Worm (Caenorhabditis elegans) whole organism, L4 larva: ENCODE data around the gene idpb-5.
A peak's percentile ranks its signal among the peaks of the same experiment; 100 is the strongest.

Experiments
- D1046.2 ChIP-seq: fragments of 200-800 bp; sonication (Bioruptor generic); IDR thresholded peaks from 2 replicates; pipeline ENCODE4 v1.3.6; 2022; ENCODE audit warnings: missing genetic modification characterization, missing compliant biosample characterization
- F37D6.2 ChIP-seq: sonication (generic microtip); optimal IDR thresholded peaks from 2 replicates; lab custom pipeline; 2016; ENCODE audit warnings: mild to moderate bottlenecking, missing genetic modification characterization, missing compliant biosample characterization
- F44E2.7 ChIP-seq: fragments of 200-800 bp; sonication (Bioruptor generic); IDR thresholded peaks from 2 replicates; pipeline ENCODE4 v2.1.2; 2022; ENCODE audit warnings: missing genetic modification characterization, missing compliant biosample characterization
- F49E8.2 ChIP-seq: sonication (generic microtip); optimal IDR thresholded peaks from 2 replicates; lab custom pipeline; 2016; ENCODE audit warnings: missing compliant biosample characterization, mild to moderate bottlenecking, missing genetic modification characterization, borderline replicate concordance
- T20F7.1 ChIP-seq: fragments of 200-800 bp; sonication (Bioruptor generic); optimal IDR thresholded peaks from 2 replicates; lab custom pipeline; 2018; ENCODE audit warnings: mild to moderate bottlenecking, missing genetic modification characterization, missing compliant biosample characterization
- Y105C5A.15 ChIP-seq: fragments of 200-800 bp; sonication (Bioruptor generic); IDR thresholded peaks from 2 replicates; pipeline ENCODE4 v1.3.6; 2022; ENCODE audit warnings: missing genetic modification characterization, missing compliant biosample characterization
- Y75B8A.6 ChIP-seq: fragments of 200-800 bp; sonication (Bioruptor generic); IDR thresholded peaks from 2 replicates; pipeline ENCODE4 v1.3.6; 2022; ENCODE audit warnings: missing genetic modification reagents, missing genetic modification characterization, missing compliant biosample characterization
- ZK546.5 ChIP-seq, 2 experiments: sonication (generic microtip); optimal IDR thresholded peaks; 2 replicates each; lab custom pipeline; 2017; ENCODE audit warnings: missing biosample characterization in 2 of 2, missing genetic modification characterization in 2 of 2
- aha-1 ChIP-seq: fragments of 150-350 bp; peaks from one replicate; lab custom pipeline; 2014; ENCODE audit warnings: missing biosample characterization, missing genetic modification characterization
- ama-1 ChIP-seq: fragments of 150-350 bp; optimal IDR thresholded peaks from 2 replicates; lab custom pipeline; 2014; ENCODE audit warnings: inconsistent platforms, mixed read lengths
- ceh-32 ChIP-seq: sonication (generic microtip); optimal IDR thresholded peaks from 2 replicates; lab custom pipeline; 2016; ENCODE audit warnings: mild to moderate bottlenecking, missing genetic modification characterization, missing compliant biosample characterization; ENCODE audit not compliant: poor library complexity
- ctbp-1 ChIP-seq: fragments of 200-800 bp; sonication (Bioruptor generic); IDR thresholded peaks from 2 replicates; pipeline ENCODE4 v1.3.6; 2022; ENCODE audit warnings: missing genetic modification reagents, missing genetic modification characterization, missing compliant biosample characterization
- daf-16 ChIP-seq, 3 experiments: sonication (generic microtip); optimal IDR thresholded peaks; 2 replicates each; lab custom pipeline; 2016 to 2017; ENCODE audit warnings: missing genetic modification characterization in 3 of 3, missing genetic modification reagents in 3 of 3, mild to moderate bottlenecking in 2 of 3, missing compliant biosample characterization in 2 of 3, missing biosample characterization in 1 of 3, moderate library complexity in 1 of 3
- daf-8 ChIP-seq: fragments of 200-800 bp; sonication (Bioruptor generic); IDR thresholded peaks from 2 replicates; pipeline ENCODE4 v1.3.6; 2022; ENCODE audit warnings: missing genetic modification characterization, missing compliant biosample characterization
- dmd-6 ChIP-seq: fragments of 200-800 bp; sonication (Bioruptor generic); IDR thresholded peaks from 2 replicates; pipeline ENCODE4 v1.3.6; 2022; ENCODE audit warnings: missing genetic modification reagents, missing genetic modification characterization, missing compliant biosample characterization
- dve-1 ChIP-seq: sonication (generic microtip); optimal IDR thresholded peaks from 2 replicates; lab custom pipeline; 2017; ENCODE audit warnings: antibody characterized with exemption, mild to moderate bottlenecking, missing genetic modification characterization, missing compliant biosample characterization; ENCODE audit not compliant: insufficient read depth
- egl-27 ChIP-seq: sonication (generic microtip); optimal IDR thresholded peaks from 3 replicates; lab custom pipeline; 2017; ENCODE audit warnings: missing biosample characterization, missing genetic modification reagents, missing genetic modification characterization
- gei-8 ChIP-seq: fragments of 200-800 bp; sonication (Bioruptor generic); optimal IDR thresholded peaks from 2 replicates; lab custom pipeline; 2018; ENCODE audit warnings: mild to moderate bottlenecking, missing genetic modification characterization, missing compliant biosample characterization
- hif-1 ChIP-seq, 2 experiments: sonication (generic microtip); optimal IDR thresholded peaks; 2 replicates each; lab custom pipeline; 2016 to 2017; ENCODE audit warnings: missing compliant biosample characterization in 2 of 2, missing genetic modification characterization in 2 of 2, missing genetic modification reagents in 2 of 2, missing genotype in 2 of 2, mild to moderate bottlenecking in 1 of 2
- hlh-11 ChIP-seq: fragments of 200-800 bp; sonication (Bioruptor generic); optimal IDR thresholded peaks from 2 replicates; lab custom pipeline; 2018; ENCODE audit warnings: mild to moderate bottlenecking, missing genetic modification characterization, missing compliant biosample characterization
- hlh-30 ChIP-seq: sonication (generic microtip); optimal IDR thresholded peaks from 2 replicates; lab custom pipeline; 2017; ENCODE audit warnings: antibody characterized with exemption, mild to moderate bottlenecking, missing genetic modification characterization, missing compliant biosample characterization; ENCODE audit not compliant: insufficient read depth
- jun-1 ChIP-seq: fragments of 150-350 bp; optimal IDR thresholded peaks from 2 replicates; lab custom pipeline; 2014; ENCODE audit warnings: missing biosample characterization, missing genetic modification reagents, missing genetic modification characterization
- lim-7 ChIP-seq: fragments of 200-800 bp; sonication (Bioruptor generic); IDR thresholded peaks from 2 replicates; pipeline ENCODE4 v1.3.6; 2022; ENCODE audit warnings: missing genetic modification characterization, missing compliant biosample characterization
- lin-1 ChIP-seq: fragments of 200-800 bp; sonication (Bioruptor generic); IDR thresholded peaks from 2 replicates; pipeline ENCODE4 v1.3.6; 2022; ENCODE audit warnings: missing genetic modification reagents, missing genetic modification characterization, missing compliant biosample characterization
- lin-15B ChIP-seq: fragments of 150-350 bp; sonication (generic microtip); optimal IDR thresholded peaks from 3 replicates; lab custom pipeline; 2014; ENCODE audit warnings: missing biosample characterization, missing genetic modification characterization
- lin-29 ChIP-seq: fragments of 200-800 bp; sonication (Bioruptor generic); IDR thresholded peaks from 2 replicates; pipeline ENCODE4 v1.3.6; 2022; ENCODE audit warnings: missing genetic modification reagents, missing genetic modification characterization, missing compliant biosample characterization
- lsy-2 ChIP-seq, 2 experiments: fragments of 150-350 bp in 1 of 2; sonication (generic microtip) in 1 of 2; optimal IDR thresholded peaks; 2 replicates each; lab custom pipeline; 2014 to 2017; ENCODE audit warnings: missing biosample characterization in 2 of 2, missing genetic modification characterization in 2 of 2
- mdl-1 ChIP-seq, 2 experiments: fragments of 150-350 bp in 1 of 2; sonication (generic microtip) in 1 of 2; optimal IDR thresholded peaks; 2 replicates each; lab custom pipeline; 2014 to 2017; ENCODE audit warnings: missing biosample characterization in 2 of 2, missing genetic modification characterization in 2 of 2
- mdt-29 ChIP-seq: fragments of 200-800 bp; sonication (Bioruptor generic); IDR thresholded peaks from 2 replicates; pipeline ENCODE4 v1.3.6; 2022; ENCODE audit warnings: missing genetic modification reagents, missing genetic modification characterization, missing compliant biosample characterization
- mep-1 ChIP-seq: fragments of 150-350 bp; sonication (generic microtip); optimal IDR thresholded peaks from 3 replicates; lab custom pipeline; 2014; ENCODE audit warnings: missing biosample characterization, missing genetic modification characterization
- mes-2 ChIP-seq: sonication (generic microtip); optimal IDR thresholded peaks from 2 replicates; lab custom pipeline; 2016; ENCODE audit warnings: missing genotype, mild to moderate bottlenecking, missing genetic modification characterization, missing compliant biosample characterization; ENCODE audit not compliant: poor library complexity, severe bottlenecking
- mxl-3 ChIP-seq: fragments of 200-800 bp; sonication (Bioruptor generic); optimal IDR thresholded peaks from 2 replicates; lab custom pipeline; 2018; ENCODE audit warnings: mild to moderate bottlenecking, missing genetic modification characterization, missing compliant biosample characterization
- nhr-10 ChIP-seq: fragments of 150-350 bp; optimal IDR thresholded peaks from 2 replicates; lab custom pipeline; 2014; ENCODE audit warnings: missing biosample characterization, missing genetic modification characterization
- nhr-102 ChIP-seq: sonication (generic microtip); optimal IDR thresholded peaks from 2 replicates; lab custom pipeline; 2016; ENCODE audit warnings: mild to moderate bottlenecking, missing genetic modification characterization, moderate library complexity, missing compliant biosample characterization
- nhr-11 ChIP-seq: fragments of 150-350 bp; optimal IDR thresholded peaks from 2 replicates; lab custom pipeline; 2014; ENCODE audit warnings: missing biosample characterization, missing genetic modification characterization
- nhr-28 ChIP-seq: fragments of 150-350 bp; optimal IDR thresholded peaks from 2 replicates; lab custom pipeline; 2014; ENCODE audit warnings: missing biosample characterization, missing genetic modification characterization
- nhr-48 ChIP-seq: sonication (generic microtip); optimal IDR thresholded peaks from 2 replicates; lab custom pipeline; 2016; ENCODE audit warnings: mild to moderate bottlenecking, missing genetic modification characterization, missing compliant biosample characterization
- nhr-6 ChIP-seq: fragments of 150-350 bp; optimal IDR thresholded peaks from 2 replicates; lab custom pipeline; 2014; ENCODE audit warnings: missing biosample characterization, missing genetic modification characterization
- nhr-76 ChIP-seq: fragments of 150-350 bp; optimal IDR thresholded peaks from 2 replicates; lab custom pipeline; 2014; ENCODE audit warnings: missing biosample characterization, missing genetic modification characterization
- nhr-77 ChIP-seq: fragments of 150-350 bp; optimal IDR thresholded peaks from 2 replicates; lab custom pipeline; 2014; ENCODE audit warnings: missing biosample characterization, missing genetic modification characterization
- pha-4 ChIP-seq, 2 experiments: fragments of 150-350 bp in 1 of 2; fragments of 200-800 bp in 1 of 2; sonication (Bioruptor generic) in 1 of 2; IDR thresholded peaks in 1 of 2; optimal IDR thresholded peaks in 1 of 2; 2 replicates each; pipeline versions ENCODE4 v1.3.6 to Lab custom; 2014 to 2022; ENCODE audit warnings: missing genetic modification characterization in 2 of 2, missing genetic modification reagents in 2 of 2, missing biosample characterization in 1 of 2, missing compliant biosample characterization in 1 of 2
- pqm-1 ChIP-seq: sonication (generic microtip); optimal IDR thresholded peaks from 2 replicates; lab custom pipeline; 2017; ENCODE audit warnings: missing biosample characterization, missing genetic modification characterization
- snpc-1.2 ChIP-seq: fragments of 200-800 bp; sonication (Bioruptor generic); IDR thresholded peaks from 2 replicates; pipeline ENCODE4 v1.3.6; 2022; ENCODE audit warnings: missing genetic modification reagents, missing genetic modification characterization, missing compliant biosample characterization
- snpc-4 ChIP-seq: fragments of 150-350 bp; optimal IDR thresholded peaks from 2 replicates; lab custom pipeline; 2014; ENCODE audit warnings: missing biosample characterization, missing genetic modification characterization
- tra-1 ChIP-seq: fragments of 200-800 bp; sonication (Bioruptor generic); IDR thresholded peaks from 2 replicates; pipeline ENCODE4 v1.3.6; 2022; ENCODE audit warnings: missing genetic modification reagents, missing genetic modification characterization, missing compliant biosample characterization
- unc-62 ChIP-seq, 3 experiments: fragments of 150-350 bp in 1 of 3; sonication (generic microtip); optimal IDR thresholded peaks in 2 of 3; peaks in 1 of 3; 1 replicate in 1 of 3; 2 replicates in 2 of 3; lab custom pipeline; 2014 to 2017; ENCODE audit warnings: missing biosample characterization in 3 of 3, missing genetic modification characterization in 3 of 3, missing genetic modification reagents in 3 of 3, missing genotype in 1 of 3
- vab-7 ChIP-seq: fragments of 200-800 bp; sonication (Bioruptor generic); IDR thresholded peaks from 2 replicates; pipeline ENCODE4 v1.3.6; 2022; ENCODE audit warnings: missing genetic modification reagents, missing genetic modification characterization, missing compliant biosample characterization
- zfp-3 ChIP-seq: fragments of 200-800 bp; sonication (Bioruptor generic); conservative IDR thresholded peaks from 2 replicates; pipeline ENCODE4 v1.3.6; 2022; ENCODE audit warnings: missing genetic modification reagents, missing genetic modification characterization, missing compliant biosample characterization
- ztf-11 ChIP-seq: fragments of 150-350 bp; optimal IDR thresholded peaks from 2 replicates; lab custom pipeline; 2014; ENCODE audit warnings: missing biosample characterization, missing genetic modification characterization

The idpb-5 gene

DNA sequence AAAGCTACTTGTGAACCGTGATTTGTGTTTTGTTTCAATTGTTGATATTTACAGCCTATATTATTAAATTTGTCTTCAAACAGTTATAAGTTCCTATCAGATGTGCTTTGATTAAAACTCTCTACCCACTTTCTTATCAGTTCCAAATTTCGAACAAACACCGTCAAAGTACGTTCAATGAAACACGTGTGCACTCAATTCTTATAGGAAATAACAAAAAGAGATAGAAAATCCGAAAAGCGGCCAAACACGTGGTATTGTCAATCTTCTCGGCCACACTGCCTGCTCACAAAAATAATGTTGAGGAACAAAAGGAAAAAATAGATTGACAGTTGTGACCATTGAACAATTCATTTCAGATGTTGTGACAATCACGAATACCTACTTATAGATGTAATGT, 46.6 kb downstream of the idpb-5 start:
- TF ChIP-seq dmd-6 (GFP tag; lab: Robert Waterston, UW) (peak; percentile 88), ama-1 (lab: Kevin White, UChicago) (no peak), nhr-10 (tag; lab: Kevin White, UChicago) (peak; percentile 73), mes-2 (peak; percentile 32), nhr-102 (tag; lab: Kevin White, UChicago) (peak; percentile 42), snpc-1.2 (GFP tag; lab: Robert Waterston, UW) (no peak), F37D6.2 (tag; lab: Kevin White, UChicago) (no peak), mep-1 (tag; lab: Kevin White, UChicago) (peak; percentile 25), lin-1 (GFP tag; lab: Robert Waterston, UW) (peak; percentile 67; the same call in 1 of the 2 replicates), Y75B8A.6 (GFP tag; lab: Robert Waterston, UW) (no peak), hlh-30 (tag; lab: Kevin White, UChicago) (peak; percentile 91), ztf-11 (no peak), daf-16 (GFP tag; optimal IDR thresholded peaks at IDR 0.05; lab: Kevin White, UChicago) (peak in 1 of 2 experiments; percentile 78), daf-16 (tag; optimal IDR thresholded peaks at IDR 0.05; lab: Kevin White, UChicago) (peak; percentile 97), mxl-3 (GFP tag; lab: Kevin White, UChicago) (peak; percentile 81), mdt-29 (GFP tag; lab: Robert Waterston, UW) (peak; percentile 75; the same call in 1 of the 2 replicates), nhr-11 (tag; lab: Kevin White, UChicago) (peak; percentile 46), nhr-28 (tag; lab: Kevin White, UChicago) (peak; percentile 85), nhr-77 (tag; lab: Kevin White, UChicago) (peak; percentile 81), daf-8 (GFP tag; lab: Robert Waterston, UW) (no peak), pqm-1 (tag; lab: Kevin White, UChicago) (peak; percentile 61), dve-1 (peak; percentile 98), gei-8 (GFP tag; lab: Kevin White, UChicago) (no peak), zfp-3 (0 out of 2 replicates have a peak, but pooled peaks have one; percentile 23), nhr-6 (no peak), nhr-48 (tag; lab: Kevin White, UChicago) (peak; percentile 62), hlh-11 (tag; lab: Kevin White, UChicago) (peak; percentile 92), lsy-2 (tag; optimal IDR thresholded peaks at IDR 0.05; lab: Kevin White, UChicago) (peak; percentile 44 to 66), tra-1 (GFP tag; lab: Robert Waterston, UW) (0 out of 2 replicates have a peak, but pooled peaks have one; percentile 28), aha-1 (tag; lab: Kevin White, UChicago) (peak; percentile 19), mdl-1 (tag; optimal IDR thresholded peaks at IDR 0.05; lab: Kevin White, UChicago) (peak in 1 of 2 experiments; percentile 93), ceh-32 (tag; lab: Kevin White, UChicago) (no peak), jun-1 (tag; lab: Kevin White, UChicago) (no peak), unc-62 (GFP tag; optimal IDR thresholded peaks at IDR 0.05 in 1 of 2; lab: Kevin White, UChicago) (peak in 1 of 2 experiments; percentile 94), unc-62 (tag; optimal IDR thresholded peaks at IDR 0.05; lab: Kevin White, UChicago) (no peak), nhr-76 (tag; lab: Kevin White, UChicago) (peak; percentile 6), pha-4 (GFP tag; IDR thresholded peaks at IDR 0.05; lab: Robert Waterston, UW) (no peak), pha-4 (tag; optimal IDR thresholded peaks at IDR 0.05; lab: Kevin White, UChicago) (peak; percentile 2), T20F7.1 (peak; percentile 50), hif-1 (tag; optimal IDR thresholded peaks at IDR 0.05; lab: Kevin White, UChicago) (peak in 1 of 2 experiments; percentile 40), F44E2.7 (GFP tag; lab: Robert Waterston, UW) (no peak)

DNA sequence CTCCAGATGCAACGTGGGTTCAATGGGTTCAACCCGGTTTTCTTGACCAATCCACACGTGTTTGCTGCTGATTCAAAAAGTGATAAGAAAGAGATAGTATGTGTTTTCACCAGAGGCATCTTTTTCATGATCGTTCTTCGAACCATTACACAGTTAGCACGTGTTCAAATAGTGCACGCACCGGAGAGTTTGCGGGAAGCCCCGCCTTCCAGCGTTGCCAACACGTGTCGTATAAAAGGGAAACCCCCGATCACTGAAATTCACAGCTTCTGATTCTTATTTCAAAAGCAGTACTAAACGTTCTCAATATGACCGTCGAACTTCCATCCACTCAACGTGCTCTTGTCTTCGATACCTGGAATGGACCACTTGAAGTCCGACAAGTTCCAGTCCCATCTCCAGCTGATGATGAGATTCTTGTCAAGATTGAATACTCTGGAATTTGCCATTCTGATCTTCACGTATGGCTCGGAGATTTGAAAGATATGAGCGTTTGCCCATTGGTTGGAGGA, 48.7 kb downstream of the idpb-5 start, which contains the start of gene adh-1:
adh-1 (plus strand) TSS at position 261 of the 512 bp plus-strand sequence.
- TF ChIP-seq snpc-4 (tag; lab: Kevin White, UChicago) (no peak), vab-7 (GFP tag; lab: Robert Waterston, UW) (no peak), ZK546.5 (tag; optimal IDR thresholded peaks at IDR 0.05; lab: Kevin White, UChicago) (no peak), lin-29 (GFP tag; lab: Robert Waterston, UW) (no peak), dmd-6 (GFP tag; lab: Robert Waterston, UW) (peak; percentile 96), D1046.2 (GFP tag; lab: Robert Waterston, UW) (no peak), lsy-2 (tag; optimal IDR thresholded peaks at IDR 0.05; lab: Kevin White, UChicago) (peak in 1 of 2 experiments; percentile 45), lim-7 (GFP tag; lab: Robert Waterston, UW) (no peak), Y105C5A.15 (no peak), F49E8.2 (tag; lab: Kevin White, UChicago) (no peak), ctbp-1 (no peak), lin-1 (GFP tag; lab: Robert Waterston, UW) (0 out of 2 replicates have a peak, but pooled peaks have one; percentile 35), T20F7.1 (no peak), lin-15B (no peak), egl-27 (tag; lab: Kevin White, UChicago) (peak; percentile 34)
